Fruit fly (Drosophila melanogaster) whole organism, prepupa: ENCODE results near the gene yellow-b.

Experiments used
- Blimp-1 ChIP-seq: fragments of 200-800 bp; sonication (Bioruptor generic); optimal IDR thresholded peaks from 3 replicates; lab custom pipeline; 2017; ENCODE audit warnings: missing biosample characterization, missing genetic modification characterization, mild to moderate bottlenecking, moderate library complexity, missing genetic modification reagents
- CG11294 ChIP-seq: fragments of 200-800 bp; sonication (Bioruptor generic); IDR thresholded peaks from 2 replicates; pipeline ENCODE4 v1.3.6; 2022; ENCODE audit warnings: missing biosample characterization, missing genetic modification characterization
- CG11762 ChIP-seq: fragments of 200-800 bp; sonication (Bioruptor generic); optimal IDR thresholded peaks from 3 replicates; lab custom pipeline; 2016; ENCODE audit warnings: missing biosample characterization, missing genetic modification characterization; ENCODE audit not compliant: insufficient read depth
- CG11902 ChIP-seq: fragments of 200-800 bp; sonication (Bioruptor generic); optimal IDR thresholded peaks from 3 replicates; lab custom pipeline; 2016; ENCODE audit warnings: missing biosample characterization, missing genetic modification characterization
- CG15336 ChIP-seq: fragments of 200-800 bp; sonication (Bioruptor generic); IDR thresholded peaks from 2 replicates; pipeline ENCODE4 v1.3.6; 2022; ENCODE audit warnings: missing biosample characterization, missing genetic modification characterization
- CG16779 ChIP-seq: fragments of 200-800 bp; sonication (Bioruptor generic); optimal IDR thresholded peaks from 3 replicates; lab custom pipeline; 2017; ENCODE audit warnings: missing biosample characterization, mild to moderate bottlenecking, missing genetic modification characterization
- CG3032 ChIP-seq: fragments of 200-800 bp; optimal IDR thresholded peaks from 2 replicates; lab custom pipeline; 2019; ENCODE audit warnings: missing biosample characterization, mild to moderate bottlenecking, missing genetic modification characterization, moderate library complexity
- CG31627 ChIP-seq: fragments of 200-800 bp; sonication (Bioruptor generic); optimal IDR thresholded peaks from 3 replicates; lab custom pipeline; 2016; ENCODE audit warnings: missing biosample characterization, missing genetic modification characterization
- CG32006 ChIP-seq: fragments of 200-800 bp; sonication (Bioruptor generic); optimal IDR thresholded peaks from 3 replicates; lab custom pipeline; 2017; ENCODE audit warnings: missing biosample characterization, mild to moderate bottlenecking, missing genetic modification characterization
- CG34406 ChIP-seq: fragments of 200-800 bp; sonication (Bioruptor generic); optimal IDR thresholded peaks from 3 replicates; lab custom pipeline; 2016; ENCODE audit warnings: missing biosample characterization, missing genetic modification characterization
- CG3919 ChIP-seq: fragments of 200-800 bp; sonication (Bioruptor generic); optimal IDR thresholded peaks from 3 replicates; lab custom pipeline; 2016; ENCODE audit warnings: missing biosample characterization, missing genetic modification characterization
- CG4318 ChIP-seq: fragments of 200-800 bp; sonication (Bioruptor generic); optimal IDR thresholded peaks from 3 replicates; lab custom pipeline; 2017; ENCODE audit warnings: missing biosample characterization, mild to moderate bottlenecking, missing genetic modification characterization
- CG6163 ChIP-seq: fragments of 200-800 bp; sonication (Bioruptor generic); IDR thresholded peaks from 3 replicates; pipeline ENCODE4 v1.3.6; 2022; ENCODE audit warnings: missing biosample characterization, missing genetic modification characterization
- CG6276 ChIP-seq: fragments of 200-800 bp; sonication (Bioruptor generic); optimal IDR thresholded peaks from 2 replicates; lab custom pipeline; 2017; ENCODE audit warnings: missing biosample characterization, mild to moderate bottlenecking, missing genetic modification characterization
- CG6808 ChIP-seq: fragments of 200-800 bp; sonication (Bioruptor generic); optimal IDR thresholded peaks from 3 replicates; lab custom pipeline; 2017; ENCODE audit warnings: missing biosample characterization, missing genetic modification characterization, mild to moderate bottlenecking, moderate library complexity, missing genetic modification reagents
- CG6854 ChIP-seq: fragments of 200-800 bp; sonication (Bioruptor generic); optimal IDR thresholded peaks from 2 replicates; lab custom pipeline; 2017; ENCODE audit warnings: missing biosample characterization, mild to moderate bottlenecking, missing genetic modification characterization
- CG7368 ChIP-seq: fragments of 200-800 bp; sonication (Bioruptor generic); optimal IDR thresholded peaks from 3 replicates; lab custom pipeline; 2016; ENCODE audit warnings: missing biosample characterization, missing genetic modification characterization
- CG8119 ChIP-seq: fragments of 200-800 bp; sonication (Bioruptor generic); IDR thresholded peaks from 3 replicates; pipeline ENCODE4 v1.3.6; 2022; ENCODE audit warnings: missing biosample characterization, missing genetic modification characterization
- CG8319 ChIP-seq: fragments of 200-800 bp; sonication (Bioruptor generic); optimal IDR thresholded peaks from 3 replicates; lab custom pipeline; 2016; ENCODE audit warnings: missing biosample characterization, missing genetic modification characterization
- CG8632 ChIP-seq: fragments of 200-800 bp; sonication (Bioruptor generic); optimal IDR thresholded peaks from 3 replicates; lab custom pipeline; 2016; ENCODE audit warnings: missing biosample characterization, missing genetic modification characterization
- CG9139 ChIP-seq: fragments of 200-800 bp; sonication (Bioruptor generic); optimal IDR thresholded peaks from 3 replicates; lab custom pipeline; 2017; ENCODE audit warnings: missing biosample characterization, mild to moderate bottlenecking, missing genetic modification characterization
- Eip75B ChIP-seq: fragments of 200-800 bp; sonication (Bioruptor generic); optimal IDR thresholded peaks from 3 replicates; lab custom pipeline; 2016; ENCODE audit warnings: missing biosample characterization, missing genetic modification characterization
- Eip78C ChIP-seq: fragments of 200-800 bp; sonication (Bioruptor generic); peaks from one replicate; lab custom pipeline; 2016; ENCODE audit warnings: missing biosample characterization, missing genetic modification characterization
- Eip93F ChIP-seq: fragments of 200-800 bp; sonication (Bioruptor generic); optimal IDR thresholded peaks from 2 replicates; lab custom pipeline; 2016; ENCODE audit warnings: missing biosample characterization, mild to moderate bottlenecking, missing genetic modification characterization
- Ets96B ChIP-seq: fragments of 200-800 bp; optimal IDR thresholded peaks from 2 replicates; lab custom pipeline; 2019; ENCODE audit warnings: missing biosample characterization, mild to moderate bottlenecking, missing genetic modification characterization, moderate library complexity
- Gug ChIP-seq: fragments of 200-800 bp; sonication (Bioruptor generic); IDR thresholded peaks from 2 replicates; pipeline ENCODE4 v1.3.6; 2022; ENCODE audit warnings: missing biosample characterization, missing genetic modification characterization
- Hr39 ChIP-seq: fragments of 200-800 bp; sonication (Bioruptor generic); optimal IDR thresholded peaks from 2 replicates; lab custom pipeline; 2016; ENCODE audit warnings: missing biosample characterization, missing genetic modification characterization
- Lpt ChIP-seq: fragments of 200-800 bp; sonication (Bioruptor generic); optimal IDR thresholded peaks from 3 replicates; lab custom pipeline; 2016; ENCODE audit warnings: missing biosample characterization, missing genetic modification characterization
- Met ChIP-seq: fragments of 200-800 bp; sonication (Bioruptor generic); optimal IDR thresholded peaks from 3 replicates; lab custom pipeline; 2016; ENCODE audit warnings: missing biosample characterization, missing genetic modification characterization
- OdsH ChIP-seq: fragments of 200-800 bp; sonication (Bioruptor generic); optimal IDR thresholded peaks from 3 replicates; lab custom pipeline; 2016; ENCODE audit warnings: missing biosample characterization, missing genetic modification characterization
- Smox ChIP-seq: fragments of 200-800 bp; sonication (Bioruptor generic); optimal IDR thresholded peaks from 3 replicates; lab custom pipeline; 2016; ENCODE audit warnings: missing biosample characterization, missing genetic modification characterization
- Sox14 ChIP-seq: fragments of 200-800 bp; sonication (Bioruptor generic); optimal IDR thresholded peaks from 3 replicates; lab custom pipeline; 2016; ENCODE audit warnings: missing biosample characterization, missing genetic modification characterization
- achi ChIP-seq: fragments of 200-800 bp; sonication (Bioruptor generic); optimal IDR thresholded peaks from 3 replicates; lab custom pipeline; 2016; ENCODE audit warnings: missing biosample characterization, missing genetic modification characterization
- acj6 ChIP-seq: fragments of 200-800 bp; sonication (Bioruptor generic); optimal IDR thresholded peaks from 3 replicates; lab custom pipeline; 2016; ENCODE audit warnings: missing biosample characterization, missing genetic modification characterization
- cyc ChIP-seq: fragments of 200-800 bp; sonication (Bioruptor generic); optimal IDR thresholded peaks from 3 replicates; lab custom pipeline; 2016; ENCODE audit warnings: missing biosample characterization, missing genetic modification characterization
- dac ChIP-seq: fragments of 200-800 bp; sonication (Bioruptor generic); optimal IDR thresholded peaks from 2 replicates; lab custom pipeline; 2017; ENCODE audit warnings: missing biosample characterization, mild to moderate bottlenecking, missing genetic modification characterization
- dsx ChIP-seq: fragments of 200-800 bp; optimal IDR thresholded peaks from 3 replicates; lab custom pipeline; 2019; ENCODE audit warnings: missing biosample characterization, mild to moderate bottlenecking, missing genetic modification characterization, moderate library complexity; ENCODE audit not compliant: poor library complexity, severe bottlenecking
- eg ChIP-seq: fragments of 200-800 bp; sonication (Bioruptor generic); IDR thresholded peaks from 3 replicates; pipeline ENCODE4 v1.3.6; 2022; ENCODE audit warnings: missing biosample characterization, missing genetic modification characterization
- esn ChIP-seq: fragments of 200-800 bp; sonication (Bioruptor generic); optimal IDR thresholded peaks from 2 replicates; lab custom pipeline; 2016; ENCODE audit warnings: missing biosample characterization, mild to moderate bottlenecking, missing genetic modification characterization, moderate library complexity
- fd59A ChIP-seq: fragments of 200-800 bp; sonication (Bioruptor generic); optimal IDR thresholded peaks from 2 replicates; lab custom pipeline; 2017; ENCODE audit warnings: missing biosample characterization, mild to moderate bottlenecking, missing genetic modification characterization, missing genetic modification reagents
- fd85E ChIP-seq: fragments of 200-800 bp; sonication (Bioruptor generic); optimal IDR thresholded peaks from 3 replicates; lab custom pipeline; 2016; ENCODE audit warnings: missing biosample characterization, missing genetic modification characterization
- fkh ChIP-seq: fragments of 200-800 bp; sonication (Bioruptor generic); optimal IDR thresholded peaks from 3 replicates; lab custom pipeline; 2017; ENCODE audit warnings: missing biosample characterization, mild to moderate bottlenecking, missing genetic modification characterization, moderate library complexity
- lz ChIP-seq: fragments of 200-800 bp; sonication (Bioruptor generic); optimal IDR thresholded peaks from 3 replicates; lab custom pipeline; 2016; ENCODE audit warnings: missing biosample characterization, missing genetic modification characterization
- net ChIP-seq: fragments of 200-800 bp; sonication (Bioruptor generic); optimal IDR thresholded peaks from 3 replicates; lab custom pipeline; 2016; ENCODE audit warnings: missing biosample characterization, missing genetic modification characterization
- pdm3 ChIP-seq: fragments of 200-800 bp; sonication (Bioruptor generic); optimal IDR thresholded peaks from 3 replicates; lab custom pipeline; 2016; ENCODE audit warnings: missing biosample characterization, missing genetic modification characterization
- salr ChIP-seq, 2 experiments: fragments of 200-800 bp; sonication (Bioruptor generic); optimal IDR thresholded peaks; 3 replicates each; lab custom pipeline; 2016 to 2018; ENCODE audit warnings: missing biosample characterization in 2 of 2, missing genetic modification characterization in 2 of 2, mild to moderate bottlenecking in 1 of 2
- spab ChIP-seq: fragments of 200-800 bp; sonication (Bioruptor generic); optimal IDR thresholded peaks from 2 replicates; lab custom pipeline; 2017; ENCODE audit warnings: missing biosample characterization, mild to moderate bottlenecking, missing genetic modification characterization, missing genetic modification reagents
- ss ChIP-seq, 2 experiments: fragments of 200-800 bp; sonication (Bioruptor generic); optimal IDR thresholded peaks; 2 replicates in 1 of 2; 3 replicates in 1 of 2; lab custom pipeline; 2017 to 2018; ENCODE audit warnings: mild to moderate bottlenecking in 2 of 2, missing biosample characterization in 2 of 2, missing genetic modification characterization in 2 of 2, moderate library complexity in 1 of 2
- topi ChIP-seq: fragments of 200-800 bp; sonication (Bioruptor generic); optimal IDR thresholded peaks from 3 replicates; lab custom pipeline; 2016; ENCODE audit warnings: missing biosample characterization, missing genetic modification characterization
- vri ChIP-seq: fragments of 200-800 bp; sonication (Bioruptor generic); optimal IDR thresholded peaks from 3 replicates; lab custom pipeline; 2016; ENCODE audit warnings: missing biosample characterization, mild to moderate bottlenecking, missing genetic modification characterization

yellow-b gene

DNA sequence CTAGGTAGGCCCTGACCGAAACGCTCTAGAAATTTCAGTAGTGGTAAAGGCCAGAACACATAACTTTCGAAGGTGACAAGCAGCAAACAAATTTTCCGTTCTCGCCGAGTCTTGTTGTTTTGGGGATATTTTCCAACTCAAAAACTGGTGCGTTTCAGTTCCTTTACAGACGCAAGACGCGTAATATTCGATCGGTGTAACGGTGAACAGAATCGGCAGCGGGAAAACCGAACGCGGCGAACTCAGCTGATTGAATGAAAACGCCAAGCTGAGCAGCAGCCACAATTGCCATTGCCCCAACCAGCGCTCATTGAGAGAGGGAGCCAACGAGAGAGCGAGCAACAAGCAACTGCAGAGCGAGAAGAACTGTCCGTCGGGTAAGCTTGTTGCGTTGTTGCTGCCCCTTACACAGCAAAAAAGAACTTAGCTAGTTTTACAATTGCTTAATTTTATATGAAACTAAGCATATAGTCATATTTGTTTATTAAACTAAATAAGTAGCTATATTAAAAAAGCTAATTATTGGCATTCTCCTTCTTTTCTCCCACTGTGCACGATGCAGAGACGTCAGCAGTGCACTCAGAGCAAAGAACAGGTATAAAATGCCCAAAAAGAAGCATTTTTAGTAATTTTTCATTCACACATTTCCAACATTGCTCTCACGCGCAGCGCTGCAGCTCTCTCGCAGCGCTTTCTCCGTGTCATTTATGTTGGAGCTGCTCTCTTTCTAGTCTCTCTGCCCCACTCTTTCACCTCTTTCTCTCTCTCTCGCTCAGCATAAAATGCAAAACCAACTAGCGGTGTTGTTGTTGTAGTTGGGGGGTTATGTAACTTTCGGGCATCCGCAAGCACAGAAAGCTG lies 38.1 kb upstream of the yellow-b start, which contains the start of the genes Cyt-c-d and CG31808:
Gene Cyt-c-d (plus strand): TSS at position 51 of the 861 bp plus-strand sequence.
Gene CG31808 (minus strand): TSS at position 355 of the 861 bp plus-strand sequence.
- peak; percentile 93 for TF ChIP-seq CG6854 (GFP tag; lab: Kevin White, UChicago)
- peak; percentile 99 for TF ChIP-seq CG6276 (GFP tag; lab: Kevin White, UChicago)
- peak; percentile 95 for TF ChIP-seq CG7368 (GFP tag; lab: Kevin White, UChicago)
- TF ChIP-seq CG16779 (tag; lab: Kevin White, UChicago), result peak; percentile 95
- peak; percentile 99 for TF ChIP-seq CG6163 (GFP tag; lab: Robert Waterston, UW)
- peak; percentile 93 for TF ChIP-seq dsx (GFP tag; lab: Kevin White, UChicago)
- TF ChIP-seq cyc (GFP tag; lab: Kevin White, UChicago), result peak; percentile 97
- peak; percentile 97 for TF ChIP-seq lz (GFP tag; lab: Kevin White, UChicago)
- peak; percentile 90 for TF ChIP-seq fd59A (GFP tag; lab: Kevin White, UChicago)
- peak; percentile 98 for TF ChIP-seq esn (GFP tag; lab: Kevin White, UChicago)
- TF ChIP-seq CG4318 (GFP tag; lab: Kevin White, UChicago), result peak; percentile 98
- peak; percentile 97 for TF ChIP-seq Gug
- peak; percentile 97 for TF ChIP-seq Sox14 (GFP tag; lab: Kevin White, UChicago)
- peak; percentile 95 for TF ChIP-seq vri
- TF ChIP-seq CG11902, result peak; percentile 90
- peak; percentile 88 for TF ChIP-seq CG8319
- TF ChIP-seq net (GFP tag; lab: Kevin White, UChicago), result peak; percentile 98
- peak; percentile 94 for TF ChIP-seq CG3032 (tag; lab: Kevin White, UChicago)
- peak; percentile 100 for TF ChIP-seq Eip78C (GFP tag; lab: Kevin White, UChicago)
- TF ChIP-seq Hr39 (GFP tag; lab: Kevin White, UChicago), result peak; percentile 94
- peak; percentile 97 for TF ChIP-seq CG11294 (GFP tag; lab: Robert Waterston, UW)
- TF ChIP-seq CG11762 (GFP tag; lab: Kevin White, UChicago), result peak; percentile 95
- TF ChIP-seq salr (GFP tag; optimal IDR thresholded peaks at IDR 0.05; lab: Kevin White, UChicago), result peak; percentile 82 to 98
- peak; percentile 97 for TF ChIP-seq achi (GFP tag; lab: Kevin White, UChicago)
- peak; percentile 98 for TF ChIP-seq Met
- TF ChIP-seq CG31627 (GFP tag; lab: Kevin White, UChicago), result peak; percentile 95
- TF ChIP-seq pdm3 (GFP tag; lab: Kevin White, UChicago), result peak; percentile 98
- TF ChIP-seq CG6808 (GFP tag; lab: Kevin White, UChicago), result peak; percentile 92
- TF ChIP-seq spab (GFP tag; lab: Kevin White, UChicago), result peak; percentile 94
- TF ChIP-seq Eip75B (GFP tag; lab: Kevin White, UChicago), result peak; percentile 96
- peak; percentile 61 for TF ChIP-seq fkh (GFP tag; lab: Kevin White, UChicago)
- peak; percentile 99 for TF ChIP-seq CG3919 (GFP tag; lab: Kevin White, UChicago)
- peak; percentile 91 for TF ChIP-seq ss (GFP tag; optimal IDR thresholded peaks at IDR 0.05; lab: Kevin White, UChicago)
- TF ChIP-seq fd85E (GFP tag; lab: Kevin White, UChicago), result peak; percentile 93
- TF ChIP-seq OdsH (GFP tag; lab: Kevin White, UChicago), result peak; percentile 98
- TF ChIP-seq CG32006 (GFP tag; lab: Kevin White, UChicago), result peak; percentile 99
- TF ChIP-seq CG34406, result peak; percentile 96
- TF ChIP-seq topi (GFP tag; lab: Kevin White, UChicago), result peak; percentile 97
- peak; percentile 100 for TF ChIP-seq CG15336 (GFP tag; lab: Robert Waterston, UW)
- peak; percentile 85 for TF ChIP-seq Blimp-1 (GFP tag; lab: Kevin White, UChicago)
- peak; percentile 99 for TF ChIP-seq CG8119 (GFP tag; lab: Robert Waterston, UW)
- TF ChIP-seq dac (GFP tag; lab: Kevin White, UChicago), result peak; percentile 99
- TF ChIP-seq CG8632, result peak; percentile 95
- peak; percentile 98 for TF ChIP-seq acj6
- TF ChIP-seq CG9139, result peak; percentile 84
- TF ChIP-seq eg (GFP tag; lab: Robert Waterston, UW), result peak; percentile 99
- peak; percentile 99 for TF ChIP-seq Lpt (GFP tag; lab: Kevin White, UChicago)
- TF ChIP-seq Eip93F (GFP tag; lab: Kevin White, UChicago), result peak; percentile 88
- TF ChIP-seq Ets96B (tag; lab: Kevin White, UChicago), result peak; percentile 94
- TF ChIP-seq Smox (GFP tag; lab: Kevin White, UChicago), result peak; percentile 96
